Worm (Caenorhabditis elegans): ENCODE measurements around the gene fbxb-74.

fbxb-74 gene

ce11 chrIV:4449439-4449838, 10.3 kb upstream of the fbxb-74 start, which contains the start of gene R08C7.12:
Gene R08C7.12 (plus strand): TSS chrIV:4449739.
- no peak for TF ChIP-seq skn-1 (tag; optimal IDR thresholded peaks at IDR 0.05)
- TF ChIP-seq unc-55 (GFP tag; optimal IDR thresholded peaks at IDR 0.05) = no peak
- no peak for TF ChIP-seq nhr-129 (tag; optimal IDR thresholded peaks at IDR 0.05)
- TF ChIP-seq ceh-16 (tag; optimal IDR thresholded peaks at IDR 0.05) = no peak
- TF ChIP-seq unc-39 (tag; optimal IDR thresholded peaks at IDR 0.05) = no peak
- no peak for TF ChIP-seq R02D3.7 (tag; optimal IDR thresholded peaks at IDR 0.05)
- no peak for TF ChIP-seq zag-1 (tag; optimal IDR thresholded peaks at IDR 0.05)
- TF ChIP-seq ztf-1 (GFP tag; conservative IDR thresholded peaks at IDR 0.05) = no peak
- TF ChIP-seq alr-1 (tag; optimal IDR thresholded peaks at IDR 0.05) = no peak
- no peak for TF ChIP-seq mdl-1 (tag; optimal IDR thresholded peaks at IDR 0.05)
- TF ChIP-seq sma-9 (GFP tag; optimal IDR thresholded peaks at IDR 0.05) = no peak
- no peak for TF ChIP-seq sma-9 (tag; optimal IDR thresholded peaks at IDR 0.05)
- TF ChIP-seq unc-62 (GFP tag; optimal IDR thresholded peaks at IDR 0.05) = no peak
- no peak for TF ChIP-seq C34F6.9 (tag; optimal IDR thresholded peaks at IDR 0.05)
- no peak for TF ChIP-seq nhr-11 (tag; optimal IDR thresholded peaks at IDR 0.05)
- no peak for TF ChIP-seq ceh-82 (tag; optimal IDR thresholded peaks at IDR 0.05)
- no peak for TF ChIP-seq elt-1 (tag; optimal IDR thresholded peaks at IDR 0.05)
- no peak for TF ChIP-seq dmd-4 (tag; optimal IDR thresholded peaks at IDR 0.05)

ce11 chrIV:4448343-4448742, 9.3 kb upstream of the fbxb-74 start:
- TF ChIP-seq aly-2 (tag; optimal IDR thresholded peaks at IDR 0.05) (no peak), nhr-11 (tag; optimal IDR thresholded peaks at IDR 0.05) (no peak), unc-55 (GFP tag; optimal IDR thresholded peaks at IDR 0.05) (no peak), unc-39 (tag; optimal IDR thresholded peaks at IDR 0.05) (no peak), snpc-4 (tag; optimal IDR thresholded peaks at IDR 0.05) (no peak), F13H6.1 (tag; optimal IDR thresholded peaks at IDR 0.05) (no peak), Y55F3AM.14 (GFP tag; optimal IDR thresholded peaks at IDR 0.05) (no peak), ceh-16 (tag; optimal IDR thresholded peaks at IDR 0.05) (no peak), ztf-4 (tag; optimal IDR thresholded peaks at IDR 0.05) (no peak)

- TF ChIP-seq nhr-10 (tag; optimal IDR thresholded peaks at IDR 0.05) = no peak
- TF ChIP-seq nhr-12 (tag; optimal IDR thresholded peaks at IDR 0.05) = no peak
- no peak for TF ChIP-seq ceh-82 (tag; optimal IDR thresholded peaks at IDR 0.05)
- no peak for TF ChIP-seq R02D3.7 (tag; optimal IDR thresholded peaks at IDR 0.05)
- no peak for TF ChIP-seq zag-1 (tag; optimal IDR thresholded peaks at IDR 0.05)
- TF ChIP-seq nhr-21 (tag; optimal IDR thresholded peaks at IDR 0.05) = no peak
- no peak for TF ChIP-seq nhr-11 (tag; optimal IDR thresholded peaks at IDR 0.05)
- TF ChIP-seq blmp-1 (tag; optimal IDR thresholded peaks at IDR 0.05; ENCODE audit: insufficient read depth) = no peak
- no peak for TF ChIP-seq ztf-4 (tag; optimal IDR thresholded peaks at IDR 0.05)
- TF ChIP-seq mbf-1 (tag; optimal IDR thresholded peaks at IDR 0.05) = no peak
- TF ChIP-seq sem-4 (tag; optimal IDR thresholded peaks at IDR 0.05) = no peak
- TF ChIP-seq mdl-1 (tag; optimal IDR thresholded peaks at IDR 0.05) = no peak
- TF ChIP-seq unc-55 (GFP tag; optimal IDR thresholded peaks at IDR 0.05) = no peak
- TF ChIP-seq ztf-1 (GFP tag; conservative IDR thresholded peaks at IDR 0.05) = no peak
- TF ChIP-seq lin-39 (tag; optimal IDR thresholded peaks at IDR 0.05) = no peak
These were observed 8.3 kb upstream of the fbxb-74 start for ce11 chrIV:4447367-4447766.

- no peak for TF ChIP-seq peb-1 (tag; optimal IDR thresholded peaks at IDR 0.05)
- no peak for TF ChIP-seq mdl-1 (tag; optimal IDR thresholded peaks at IDR 0.05)
- TF ChIP-seq skn-1 (tag; optimal IDR thresholded peaks at IDR 0.05) = no peak
- TF ChIP-seq lin-11 (tag; optimal IDR thresholded peaks at IDR 0.05) = no peak
- no peak for TF ChIP-seq nhr-25 (tag; optimal IDR thresholded peaks at IDR 0.05)
- TF ChIP-seq nhr-23 (tag; optimal IDR thresholded peaks at IDR 0.05) = no peak
- no peak for TF ChIP-seq mab-5 (tag; optimal IDR thresholded peaks at IDR 0.05)
- TF ChIP-seq ceh-82 (tag; optimal IDR thresholded peaks at IDR 0.05) = no peak
- TF ChIP-seq elt-1 (tag; optimal IDR thresholded peaks at IDR 0.05) = no peak
- TF ChIP-seq blmp-1 (tag; optimal IDR thresholded peaks at IDR 0.05; ENCODE audit: insufficient read depth) = no peak
- no peak for TF ChIP-seq snpc-4 (tag; optimal IDR thresholded peaks at IDR 0.05)
- no peak for TF ChIP-seq ztf-11 (tag; optimal IDR thresholded peaks at IDR 0.05)
These were observed 8.0 kb upstream of the fbxb-74 start, which contains the start of gene chat-1 for ce11 chrIV:4447284-4447366. Gene chat-1 (plus strand): TSS chrIV:4447331.

- TF ChIP-seq sma-3 (GFP tag; optimal IDR thresholded peaks at IDR 0.05) (peak; percentile 38), C34F6.9 (tag; optimal IDR thresholded peaks at IDR 0.05) (peak; percentile 53), unc-39 (tag; optimal IDR thresholded peaks at IDR 0.05) (no peak), gmeb-1 (tag; optimal IDR thresholded peaks at IDR 0.05) (peak; percentile 22), crh-2 (tag; optimal IDR thresholded peaks at IDR 0.05) (peak; percentile 55), nhr-237 (tag; optimal IDR thresholded peaks at IDR 0.05) (no peak), nhr-129 (tag; optimal IDR thresholded peaks at IDR 0.05) (peak; percentile 73), unc-55 (GFP tag; optimal IDR thresholded peaks at IDR 0.05) (peak; percentile 61), nhr-25 (tag; optimal IDR thresholded peaks at IDR 0.05) (peak; percentile 8), blmp-1 (tag; optimal IDR thresholded peaks at IDR 0.05; ENCODE audit: insufficient read depth) (no peak), ztf-4 (tag; optimal IDR thresholded peaks at IDR 0.05) (peak; percentile 44), fos-1 (tag; optimal IDR thresholded peaks at IDR 0.05) (peak; percentile 85), ama-1 (optimal IDR thresholded peaks at IDR 0.05) (peak; percentile 71), Y55F3AM.14 (GFP tag; optimal IDR thresholded peaks at IDR 0.05) (no peak), ZK546.5 (tag; optimal IDR thresholded peaks at IDR 0.05) (peak; percentile 39), lin-13 (GFP tag; optimal IDR thresholded peaks at IDR 0.05) (peak; percentile 53), F13H6.1 (tag; optimal IDR thresholded peaks at IDR 0.05) (no peak), lin-11 (tag; optimal IDR thresholded peaks at IDR 0.05) (no peak), zag-1 (tag; optimal IDR thresholded peaks at IDR 0.05) (no peak), lsy-2 (tag; optimal IDR thresholded peaks at IDR 0.05) (peak; percentile 25 to 81)
These were observed 7.8 kb upstream of the fbxb-74 start for ce11 chrIV:4446884-4447283.

All from whole organism, L2 larva.